Worm (Caenorhabditis elegans): ENCODE results near the gene bath-31.

The bath-31 gene

ce11 chrII:3731723-3732122 lies at the start of gene bath-31, which contains the start of gene sdz-12:
bath-31 (plus strand) TSS chrII:3731973.
sdz-12 (minus strand) TSS chrII:3731823.
- TF ChIP-seq ztf-29 (GFP tag; IDR thresholded peaks at IDR 0.05) (no peak), ztf-23 (GFP tag; IDR thresholded peaks at IDR 0.05) (no peak), ref-1 (GFP tag; conservative IDR thresholded peaks at IDR 0.05) (no peak), tab-1 (GFP tag; IDR thresholded peaks at IDR 0.05) (no peak), med-1 (GFP tag; optimal IDR thresholded peaks at IDR 0.05; ENCODE audit: insufficient read depth) (no peak), klf-2 (GFP tag; conservative IDR thresholded peaks at IDR 0.05) (no peak), cog-1 (tag; optimal IDR thresholded peaks at IDR 0.05) (no peak)

- TF ChIP-seq flt-1 (GFP tag; IDR thresholded peaks at IDR 0.05) (no peak), tab-1 (GFP tag; IDR thresholded peaks at IDR 0.05) (no peak), ztf-23 (GFP tag; IDR thresholded peaks at IDR 0.05) (no peak), ztf-29 (GFP tag; IDR thresholded peaks at IDR 0.05) (no peak), klf-2 (GFP tag; conservative IDR thresholded peaks at IDR 0.05) (no peak), ref-1 (GFP tag; conservative IDR thresholded peaks at IDR 0.05) (no peak), T22C8.4 (GFP tag; IDR thresholded peaks at IDR 0.05) (no peak), cog-1 (tag; optimal IDR thresholded peaks at IDR 0.05) (no peak), med-1 (GFP tag; optimal IDR thresholded peaks at IDR 0.05; ENCODE audit: insufficient read depth) (no peak)
Observed at ce11 chrII:3682770-3683234, 49.0 kb upstream of the bath-31 start, which contains the start of gene F19B10.1. F19B10.1 (plus strand) TSS chrII:3683184.

- TF ChIP-seq T22C8.4 (GFP tag; IDR thresholded peaks at IDR 0.05) (no peak), ztf-29 (GFP tag; IDR thresholded peaks at IDR 0.05) (no peak), cog-1 (tag; optimal IDR thresholded peaks at IDR 0.05) (no peak), flt-1 (GFP tag; IDR thresholded peaks at IDR 0.05) (no peak), tab-1 (GFP tag; IDR thresholded peaks at IDR 0.05) (no peak), ztf-23 (GFP tag; IDR thresholded peaks at IDR 0.05) (no peak), med-1 (GFP tag; optimal IDR thresholded peaks at IDR 0.05; ENCODE audit: insufficient read depth) (no peak), klf-2 (GFP tag; conservative IDR thresholded peaks at IDR 0.05) (no peak), ref-1 (GFP tag; conservative IDR thresholded peaks at IDR 0.05) (no peak)
Observed at ce11 chrII:3684487-3685067, 47.2 kb upstream of the bath-31 start.

- no peak for TF ChIP-seq cog-1 (tag; optimal IDR thresholded peaks at IDR 0.05)
- TF ChIP-seq med-1 (GFP tag; optimal IDR thresholded peaks at IDR 0.05; ENCODE audit: insufficient read depth), result no peak
- no peak for TF ChIP-seq klf-2 (GFP tag; conservative IDR thresholded peaks at IDR 0.05)
- no peak for TF ChIP-seq ztf-29 (GFP tag; IDR thresholded peaks at IDR 0.05)
- no peak for TF ChIP-seq T22C8.4 (GFP tag; IDR thresholded peaks at IDR 0.05)
- no peak for TF ChIP-seq tab-1 (GFP tag; IDR thresholded peaks at IDR 0.05)
- no peak for TF ChIP-seq ztf-23 (GFP tag; IDR thresholded peaks at IDR 0.05)
- TF ChIP-seq ref-1 (GFP tag; conservative IDR thresholded peaks at IDR 0.05), result no peak
- TF ChIP-seq flt-1 (GFP tag; IDR thresholded peaks at IDR 0.05), result no peak
Observed at ce11 chrII:3688333-3688732, 43.4 kb upstream of the bath-31 start, which contains the start of gene ifas-1. ifas-1 (minus strand) TSS chrII:3688719.

ce11 chrII:3690646-3691045 lies 41.1 kb upstream of the bath-31 start, which contains the start of gene srx-101:
srx-101 (minus strand) TSS chrII:3690746.
- TF ChIP-seq klf-2 (GFP tag; conservative IDR thresholded peaks at IDR 0.05), result no peak
- no peak for TF ChIP-seq cog-1 (tag; optimal IDR thresholded peaks at IDR 0.05)
- no peak for TF ChIP-seq tab-1 (GFP tag; IDR thresholded peaks at IDR 0.05)
- TF ChIP-seq ztf-23 (GFP tag; IDR thresholded peaks at IDR 0.05), result no peak
- TF ChIP-seq T22C8.4 (GFP tag; IDR thresholded peaks at IDR 0.05), result no peak
- TF ChIP-seq med-1 (GFP tag; optimal IDR thresholded peaks at IDR 0.05; ENCODE audit: insufficient read depth), result no peak
- no peak for TF ChIP-seq ref-1 (GFP tag; conservative IDR thresholded peaks at IDR 0.05)
- TF ChIP-seq flt-1 (GFP tag; IDR thresholded peaks at IDR 0.05), result no peak

ce11 chrII:3694664-3695063 lies 37.1 kb upstream of the bath-31 start, which contains the start of gene srx-102:
srx-102 (minus strand) TSS chrII:3694764.
- no peak for TF ChIP-seq flt-1 (GFP tag; IDR thresholded peaks at IDR 0.05)
- TF ChIP-seq tab-1 (GFP tag; IDR thresholded peaks at IDR 0.05), result no peak
- no peak for TF ChIP-seq T22C8.4 (GFP tag; IDR thresholded peaks at IDR 0.05)
- TF ChIP-seq med-1 (GFP tag; optimal IDR thresholded peaks at IDR 0.05; ENCODE audit: insufficient read depth), result no peak
- TF ChIP-seq klf-2 (GFP tag; conservative IDR thresholded peaks at IDR 0.05), result no peak
- TF ChIP-seq ztf-23 (GFP tag; IDR thresholded peaks at IDR 0.05), result no peak
- no peak for TF ChIP-seq ref-1 (GFP tag; conservative IDR thresholded peaks at IDR 0.05)

ce11 chrII:3699591-3699990 lies 32.2 kb upstream of the bath-31 start, which contains the start of gene srx-104:
srx-104 (minus strand) TSS chrII:3699691.
- TF ChIP-seq flt-1 (GFP tag; IDR thresholded peaks at IDR 0.05), result no peak
- TF ChIP-seq ref-1 (GFP tag; conservative IDR thresholded peaks at IDR 0.05), result no peak
- no peak for TF ChIP-seq med-1 (GFP tag; optimal IDR thresholded peaks at IDR 0.05; ENCODE audit: insufficient read depth)
- no peak for TF ChIP-seq cog-1 (tag; optimal IDR thresholded peaks at IDR 0.05)
- no peak for TF ChIP-seq ztf-23 (GFP tag; IDR thresholded peaks at IDR 0.05)
- no peak for TF ChIP-seq klf-2 (GFP tag; conservative IDR thresholded peaks at IDR 0.05)
- TF ChIP-seq tab-1 (GFP tag; IDR thresholded peaks at IDR 0.05), result no peak
- TF ChIP-seq T22C8.4 (GFP tag; IDR thresholded peaks at IDR 0.05), result no peak
- TF ChIP-seq ztf-29 (GFP tag; IDR thresholded peaks at IDR 0.05), result no peak

ce11 chrII:3701305-3701704 lies 30.5 kb upstream of the bath-31 start, which contains the start of gene srx-105:
srx-105 (minus strand) TSS chrII:3701405.
- TF ChIP-seq ztf-23 (GFP tag; IDR thresholded peaks at IDR 0.05) (no peak), med-1 (GFP tag; optimal IDR thresholded peaks at IDR 0.05; ENCODE audit: insufficient read depth) (no peak), klf-2 (GFP tag; conservative IDR thresholded peaks at IDR 0.05) (no peak), cog-1 (tag; optimal IDR thresholded peaks at IDR 0.05) (no peak), tab-1 (GFP tag; IDR thresholded peaks at IDR 0.05) (no peak), ref-1 (GFP tag; conservative IDR thresholded peaks at IDR 0.05) (no peak), T22C8.4 (GFP tag; IDR thresholded peaks at IDR 0.05) (no peak), flt-1 (GFP tag; IDR thresholded peaks at IDR 0.05) (no peak), ztf-29 (GFP tag; IDR thresholded peaks at IDR 0.05) (no peak)

ce11 chrII:3705320-3705719 lies 26.5 kb upstream of the bath-31 start, which contains the start of gene srx-108:
srx-108 (plus strand) TSS chrII:3705620.
- no peak for TF ChIP-seq ref-1 (GFP tag; conservative IDR thresholded peaks at IDR 0.05)
- TF ChIP-seq flt-1 (GFP tag; IDR thresholded peaks at IDR 0.05), result no peak
- no peak for TF ChIP-seq klf-2 (GFP tag; conservative IDR thresholded peaks at IDR 0.05)
- TF ChIP-seq ztf-23 (GFP tag; IDR thresholded peaks at IDR 0.05), result no peak
- no peak for TF ChIP-seq ztf-29 (GFP tag; IDR thresholded peaks at IDR 0.05)
- TF ChIP-seq med-1 (GFP tag; optimal IDR thresholded peaks at IDR 0.05; ENCODE audit: insufficient read depth), result no peak
- TF ChIP-seq cog-1 (tag; optimal IDR thresholded peaks at IDR 0.05), result no peak
- no peak for TF ChIP-seq tab-1 (GFP tag; IDR thresholded peaks at IDR 0.05)
- TF ChIP-seq T22C8.4 (GFP tag; IDR thresholded peaks at IDR 0.05), result no peak

Data from whole organism, midembryonic.